Worm (Caenorhabditis elegans) whole organism, young adult: ENCODE measurements around the gene frpr-2.

Experiments
- C17E4.6 ChIP-seq: fragments of 200-800 bp; sonication (Bioruptor generic); IDR thresholded peaks from 2 replicates; pipeline ENCODE4 v1.3.6; 2022; ENCODE audit warnings: missing genetic modification reagents, missing genetic modification characterization, missing compliant biosample characterization
- F33H1.4 ChIP-seq: fragments of 200-800 bp; sonication (Bioruptor generic); IDR thresholded peaks from 2 replicates; pipeline ENCODE4 v1.3.6; 2022; ENCODE audit warnings: missing genetic modification reagents, missing genetic modification characterization, missing compliant biosample characterization
- madf-3 ChIP-seq: fragments of 200-800 bp; sonication (Bioruptor generic); IDR thresholded peaks from 2 replicates; pipeline ENCODE4 v1.3.6; 2022; ENCODE audit warnings: missing genetic modification reagents, missing genetic modification characterization, missing compliant biosample characterization
- snpc-1.3 ChIP-seq: sonication (generic microtip); optimal IDR thresholded peaks from 2 replicates; lab custom pipeline; 2017; ENCODE audit warnings: missing genetic modification characterization, mild to moderate bottlenecking, missing compliant biosample characterization, antibody characterized with exemption, moderate library complexity, missing genotype, missing genetic modification reagents; ENCODE audit not compliant: insufficient read depth
- unc-62 ChIP-seq: fragments of 150-350 bp; optimal IDR thresholded peaks from 2 replicates; lab custom pipeline; 2014; ENCODE audit warnings: missing biosample characterization, missing genetic modification reagents, missing genetic modification characterization

DNA sequence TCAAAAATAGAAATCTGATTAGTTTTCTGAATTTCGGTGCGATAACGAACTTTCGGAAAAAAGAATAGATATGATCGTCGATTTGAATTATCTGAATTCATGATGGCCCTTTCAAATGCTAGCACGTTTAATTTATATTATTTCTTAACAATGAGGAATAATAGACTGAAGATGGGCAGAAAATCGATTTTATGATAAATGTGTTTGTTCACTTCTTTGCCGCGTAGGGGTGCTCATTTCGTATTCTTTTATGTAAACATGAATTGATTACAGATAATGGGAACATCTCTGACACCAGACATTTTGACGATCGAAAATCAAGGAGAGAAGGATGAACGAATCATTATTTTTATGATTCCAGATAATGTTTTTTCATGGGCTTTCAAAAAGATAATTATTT is 12.2 kb downstream of the frpr-2 start, which contains the start of gene F11C1.9:
- TF ChIP-seq unc-62 (no peak), snpc-1.3 (tag; lab: Kevin White, UChicago) (no peak), F33H1.4 (GFP tag; lab: Robert Waterston, UW) (no peak), madf-3 (GFP tag; lab: Robert Waterston, UW) (no peak), C17E4.6 (GFP tag; lab: Robert Waterston, UW) (no peak)
